Fruit fly (Drosophila melanogaster): Measurements from ENCODE around the gene Sf3b3.
"Not testable (repeated sequence)": the region's sequence is repeated elsewhere in the genome, so short reads cannot be mapped to it uniquely, and the experiment has no call there.

The Sf3b3 gene

DNA sequence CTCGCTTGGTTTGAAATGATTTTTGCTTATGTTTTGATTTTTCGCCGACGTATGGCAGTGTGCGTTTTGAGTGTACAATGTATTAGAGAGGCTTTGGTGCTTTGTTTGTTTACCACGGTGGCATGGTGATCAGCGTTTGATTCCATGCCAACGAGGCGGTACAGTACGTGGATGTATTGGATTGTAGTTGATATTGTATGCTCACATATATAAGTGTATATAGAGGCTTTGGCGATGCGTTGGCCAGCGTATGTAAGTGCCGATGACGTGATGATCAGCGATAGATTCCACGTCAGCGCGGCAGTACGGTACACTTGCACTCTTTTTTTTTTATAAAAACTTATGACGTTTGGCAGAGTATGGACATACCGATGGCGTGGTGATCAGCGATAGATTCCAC, 31.9 kb upstream of the Sf3b3 start, which contains the start of gene CG12502:
TSS of gene CG12502 (plus strand) at position 301 of the 400 bp plus-strand sequence.
- not testable (repeated sequence) for TF ChIP-seq CG8159 (tag; optimal IDR thresholded peaks at IDR 0.05); gl (tag; optimal IDR thresholded peaks at IDR 0.05); rn (GFP tag; IDR thresholded peaks at IDR 0.05)

dm6 chr3L:857063-858015, 24.2 kb upstream of the Sf3b3 start, which contains the start of gene dpr20:
dpr20 (minus strand) TSS chr3L:857248.
- peak; percentile 91 for TF ChIP-seq CG32121 (GFP tag; IDR thresholded peaks at IDR 0.05)
- peak; percentile 81 for TF ChIP-seq CG8159 (tag; optimal IDR thresholded peaks at IDR 0.05)
- TF ChIP-seq D1 (tag; optimal IDR thresholded peaks at IDR 0.05), result no peak
- TF ChIP-seq CG10348 (GFP tag; IDR thresholded peaks at IDR 0.05), result peak; percentile 70
- TF ChIP-seq Ets98B (GFP tag; IDR thresholded peaks at IDR 0.05), result peak; percentile 94
- peak; percentile 95 for TF ChIP-seq CG12605 (GFP tag; IDR thresholded peaks at IDR 0.05)
- TF ChIP-seq CG4496 (GFP tag; IDR thresholded peaks at IDR 0.05), result peak; percentile 96
- peak; percentile 78 for TF ChIP-seq Pif1A (GFP tag; optimal IDR thresholded peaks at IDR 0.05)
- peak; percentile 81 for TF ChIP-seq CG8301 (tag; optimal IDR thresholded peaks at IDR 0.05)
- peak; percentile 94 for TF ChIP-seq fd96Ca (GFP tag; IDR thresholded peaks at IDR 0.05)
- peak; percentile 84 for TF ChIP-seq rn (GFP tag; IDR thresholded peaks at IDR 0.05)
- TF ChIP-seq EcR (GFP tag; optimal IDR thresholded peaks at IDR 0.05), result no peak
- peak; percentile 72 for TF ChIP-seq CG15710 (tag; optimal IDR thresholded peaks at IDR 0.05)
- peak; percentile 60 for TF ChIP-seq CG34367 (tag; optimal IDR thresholded peaks at IDR 0.05)
- TF ChIP-seq Snoo (tag; optimal IDR thresholded peaks at IDR 0.05), result peak; percentile 65
- peak; percentile 81 for TF ChIP-seq CG14655 (GFP tag; optimal IDR thresholded peaks at IDR 0.05)
- TF ChIP-seq Pif1B (GFP tag; optimal IDR thresholded peaks at IDR 0.05), result peak; percentile 76
- peak; percentile 78 for TF ChIP-seq CG17806 (tag; optimal IDR thresholded peaks at IDR 0.05)
- peak; percentile 59 for TF ChIP-seq gl (tag; optimal IDR thresholded peaks at IDR 0.05)
- no peak for TF ChIP-seq CG13204 (GFP tag; optimal IDR thresholded peaks at IDR 0.05)
- peak; percentile 61 for TF ChIP-seq CG9948 (tag; optimal IDR thresholded peaks at IDR 0.05)

dm6 chr3L:852267-852666, 19.1 kb upstream of the Sf3b3 start:
- TF ChIP-seq CG15710 (tag; optimal IDR thresholded peaks at IDR 0.05) (no peak), EcR (GFP tag; optimal IDR thresholded peaks at IDR 0.05) (no peak), CG4496 (GFP tag; IDR thresholded peaks at IDR 0.05) (no peak), rn (GFP tag; IDR thresholded peaks at IDR 0.05) (no peak), CG14655 (GFP tag; optimal IDR thresholded peaks at IDR 0.05) (no peak), D1 (tag; optimal IDR thresholded peaks at IDR 0.05) (no peak), Pif1B (GFP tag; optimal IDR thresholded peaks at IDR 0.05) (no peak), Snoo (tag; optimal IDR thresholded peaks at IDR 0.05) (no peak), CG10348 (GFP tag; IDR thresholded peaks at IDR 0.05) (no peak), CG9948 (tag; optimal IDR thresholded peaks at IDR 0.05) (no peak), CG12605 (GFP tag; IDR thresholded peaks at IDR 0.05) (no peak), Pif1A (GFP tag; optimal IDR thresholded peaks at IDR 0.05) (no peak)

- no peak for TF ChIP-seq gl (tag; optimal IDR thresholded peaks at IDR 0.05)
- no peak for TF ChIP-seq Pif1A (GFP tag; optimal IDR thresholded peaks at IDR 0.05)
- no peak for TF ChIP-seq Snoo (tag; optimal IDR thresholded peaks at IDR 0.05)
- TF ChIP-seq CG32121 (GFP tag; IDR thresholded peaks at IDR 0.05), result peak; percentile 69
- TF ChIP-seq fd96Ca (GFP tag; IDR thresholded peaks at IDR 0.05), result peak; percentile 72
- TF ChIP-seq CG17806 (tag; optimal IDR thresholded peaks at IDR 0.05), result peak; percentile 41
- peak; percentile 43 for TF ChIP-seq CG8159 (tag; optimal IDR thresholded peaks at IDR 0.05)
- TF ChIP-seq CG15710 (tag; optimal IDR thresholded peaks at IDR 0.05), result peak; percentile 49
- no peak for TF ChIP-seq Ets98B (GFP tag; IDR thresholded peaks at IDR 0.05)
- peak; percentile 63; the same call in 1 of the 3 replicates for TF ChIP-seq CG4496 (GFP tag; IDR thresholded peaks at IDR 0.05)
Observed at dm6 chr3L:851061-851460, 17.9 kb upstream of the Sf3b3 start, which contains the start of gene Dci. Dci (plus strand) TSS chr3L:851346.

DNA sequence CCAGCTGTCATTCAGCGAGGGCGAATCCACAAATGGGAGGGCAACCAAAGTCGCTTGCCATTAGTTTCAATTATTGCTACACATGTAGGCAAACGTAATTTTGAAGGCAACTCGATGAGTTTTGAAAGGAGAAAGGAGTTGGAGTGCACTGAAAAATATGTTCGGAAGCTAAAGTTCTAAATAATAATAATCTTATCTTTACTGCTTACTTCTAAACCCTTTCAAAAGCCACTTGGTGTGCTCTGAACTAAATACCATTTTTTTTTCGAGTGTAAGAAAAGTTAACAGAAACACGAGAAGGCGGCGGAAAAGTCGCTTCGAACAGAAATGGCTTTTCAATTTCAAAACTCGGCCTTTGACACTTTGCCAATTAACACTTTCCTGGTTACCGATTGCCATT, 10.4 kb upstream of the Sf3b3 start, which contains the start of gene Cep290:
TSS of gene Cep290 (plus strand) at position 301 of the 400 bp plus-strand sequence.
- no peak for TF ChIP-seq EcR (GFP tag; optimal IDR thresholded peaks at IDR 0.05)

dm6 chr3L:841260-841659, 8.1 kb upstream of the Sf3b3 start, which contains the start of the genes JMJD5 and Gr61a:
JMJD5 (minus strand) TSS chr3L:841360.
Gr61a (plus strand) TSS chr3L:841451.
- TF ChIP-seq Pif1B (GFP tag; optimal IDR thresholded peaks at IDR 0.05) (no peak), CG14655 (GFP tag; optimal IDR thresholded peaks at IDR 0.05) (no peak), CG15710 (tag; optimal IDR thresholded peaks at IDR 0.05) (no peak), CG13204 (GFP tag; optimal IDR thresholded peaks at IDR 0.05) (no peak), Snoo (tag; optimal IDR thresholded peaks at IDR 0.05) (no peak), CG9948 (tag; optimal IDR thresholded peaks at IDR 0.05) (no peak), fd96Ca (GFP tag; IDR thresholded peaks at IDR 0.05) (no peak), CG17806 (tag; optimal IDR thresholded peaks at IDR 0.05) (no peak), CG34367 (tag; optimal IDR thresholded peaks at IDR 0.05) (no peak), CG8159 (tag; optimal IDR thresholded peaks at IDR 0.05) (no peak), CG4496 (GFP tag; IDR thresholded peaks at IDR 0.05) (no peak), CG8301 (tag; optimal IDR thresholded peaks at IDR 0.05) (no peak), Ets98B (GFP tag; IDR thresholded peaks at IDR 0.05) (no peak), CG12605 (GFP tag; IDR thresholded peaks at IDR 0.05) (no peak)

All from whole organism, pupa.